Worm (Caenorhabditis elegans) whole organism, midembryonic: ENCODE data around the gene F47E1.4.
A peak's percentile ranks its signal among the peaks of the same experiment; 100 is the strongest.

Source experiments
- T22C8.4 ChIP-seq: fragments of 200-800 bp; sonication (Bioruptor generic); IDR thresholded peaks from 2 replicates; pipeline ENCODE4 v1.3.6; 2022; ENCODE audit warnings: missing genetic modification characterization, missing compliant biosample characterization
- cog-1 ChIP-seq: sonication (generic microtip); optimal IDR thresholded peaks from 2 replicates; lab custom pipeline; 2016; ENCODE audit warnings: missing genetic modification characterization, missing compliant biosample characterization
- flt-1 ChIP-seq: fragments of 200-800 bp; sonication (Bioruptor generic); IDR thresholded peaks from 2 replicates; pipeline ENCODE4 v1.3.6; 2022; ENCODE audit warnings: missing genetic modification characterization, missing compliant biosample characterization
- klf-2 ChIP-seq: fragments of 200-800 bp; sonication (Bioruptor generic); conservative IDR thresholded peaks from 2 replicates; pipeline ENCODE4 v1.3.6; 2022; ENCODE audit warnings: missing genetic modification reagents, missing genetic modification characterization, missing compliant biosample characterization
- med-1 ChIP-seq: sonication (generic microtip); optimal IDR thresholded peaks from 2 replicates; lab custom pipeline; 2017; ENCODE audit warnings: missing genetic modification characterization, mild to moderate bottlenecking, missing compliant biosample characterization, antibody characterized with exemption, missing genetic modification reagents; ENCODE audit not compliant: insufficient read depth
- ref-1 ChIP-seq: fragments of 200-800 bp; sonication (Bioruptor generic); conservative IDR thresholded peaks from 2 replicates; pipeline ENCODE4 v1.3.6; 2022; ENCODE audit warnings: missing genetic modification reagents, missing genetic modification characterization, missing compliant biosample characterization
- tab-1 ChIP-seq: fragments of 200-800 bp; sonication (Bioruptor generic); IDR thresholded peaks from 2 replicates; pipeline ENCODE4 v1.3.6; 2022; ENCODE audit warnings: missing genetic modification characterization, missing compliant biosample characterization
- ztf-23 ChIP-seq: fragments of 200-800 bp; sonication (Bioruptor generic); IDR thresholded peaks from 2 replicates; pipeline ENCODE4 v1.3.6; 2022; ENCODE audit warnings: missing genetic modification reagents, missing genetic modification characterization, missing compliant biosample characterization
- ztf-29 ChIP-seq: fragments of 200-800 bp; sonication (Bioruptor generic); IDR thresholded peaks from 2 replicates; pipeline ENCODE4 v1.3.6; 2022; ENCODE audit warnings: missing genetic modification reagents, missing genetic modification characterization, missing compliant biosample characterization

F47E1.4 gene

DNA sequence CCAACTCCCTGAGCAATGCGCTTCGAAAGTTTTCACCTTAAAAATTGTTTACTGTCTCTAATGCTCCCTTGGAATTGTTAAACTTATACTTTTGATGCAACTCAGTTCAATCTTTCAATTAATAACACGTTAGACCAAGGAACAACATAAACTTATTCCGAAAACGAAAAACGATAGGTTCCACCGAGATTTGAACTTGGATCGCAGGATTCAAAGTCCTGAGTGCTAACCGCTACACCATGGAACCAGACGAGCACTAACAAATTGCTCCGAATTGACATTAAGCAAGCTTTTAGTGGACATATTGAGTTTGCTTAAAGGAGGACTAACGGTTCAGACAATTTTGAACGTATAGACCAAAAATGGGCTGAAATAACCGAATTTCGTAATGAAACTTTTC, 11.9 kb downstream of the F47E1.4 start:
- TF ChIP-seq tab-1 = no peak
- no peak for TF ChIP-seq ztf-23 (GFP tag; lab: Robert Waterston, UW)
- no peak for TF ChIP-seq ref-1 (GFP tag; lab: Robert Waterston, UW)
- no peak for TF ChIP-seq flt-1 (GFP tag; lab: Robert Waterston, UW)
- TF ChIP-seq klf-2 (GFP tag; lab: Robert Waterston, UW) = no peak
- TF ChIP-seq med-1 (GFP tag; lab: Kevin White, UChicago) = no peak
- no peak for TF ChIP-seq cog-1 (tag; lab: Kevin White, UChicago)
- no peak for TF ChIP-seq ztf-29 (GFP tag; lab: Robert Waterston, UW)
- no peak for TF ChIP-seq T22C8.4 (GFP tag; lab: Robert Waterston, UW)

DNA sequence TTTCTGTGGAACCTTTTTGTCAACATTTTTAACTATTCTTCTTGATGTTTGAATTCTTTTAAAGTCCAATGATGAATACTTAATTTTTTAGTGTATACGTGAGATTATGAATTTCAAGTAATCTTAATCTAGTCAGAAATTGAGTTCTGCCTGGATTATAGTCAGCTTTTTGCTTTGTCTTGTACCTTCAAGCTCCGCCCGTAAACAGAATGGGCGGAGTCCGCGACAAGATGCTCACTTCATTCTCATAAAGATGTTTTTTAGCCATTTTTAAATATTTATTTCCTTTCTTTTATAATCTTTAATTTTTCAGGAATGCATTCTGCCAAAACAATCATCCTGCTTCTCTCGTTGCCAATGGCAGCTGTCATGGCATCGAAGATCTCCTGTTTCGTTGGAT, 14.3 kb downstream of the F47E1.4 start, which contains the start of gene F47E1.1:
Gene F47E1.1 (plus strand): TSS at position 301 of the 400 bp plus-strand sequence.
- TF ChIP-seq med-1 (GFP tag; lab: Kevin White, UChicago) (no peak), klf-2 (GFP tag; lab: Robert Waterston, UW) (no peak), ref-1 (GFP tag; lab: Robert Waterston, UW) (no peak)

DNA sequence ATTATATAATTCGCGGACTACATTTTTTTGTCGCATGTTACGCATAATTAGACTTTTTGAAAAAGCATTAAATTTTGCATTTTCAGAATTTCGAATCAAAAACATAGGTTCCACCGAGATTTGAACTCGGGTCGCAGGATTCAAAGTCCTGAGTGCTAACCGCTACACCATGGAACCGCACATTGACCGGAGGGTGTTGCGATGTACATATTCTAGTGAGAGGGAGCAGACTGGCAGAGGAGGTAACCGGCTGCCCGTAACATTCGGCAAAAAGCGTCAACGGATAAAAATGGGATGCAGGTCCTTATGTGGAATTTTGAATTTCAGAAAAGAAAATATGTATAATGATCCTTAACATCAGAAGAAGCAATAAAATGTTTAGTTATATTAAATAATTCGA, 15.5 kb downstream of the F47E1.4 start:
- TF ChIP-seq med-1 (GFP tag; lab: Kevin White, UChicago) = no peak
- peak; percentile 86; the same call in 1 of the 2 replicates for TF ChIP-seq tab-1
- TF ChIP-seq ref-1 (GFP tag; lab: Robert Waterston, UW) = peak; percentile 75
- TF ChIP-seq flt-1 (GFP tag; lab: Robert Waterston, UW) = peak; percentile 93
- TF ChIP-seq ztf-29 (GFP tag; lab: Robert Waterston, UW) = peak; percentile 61; the same call in 1 of the 2 replicates
- no peak for TF ChIP-seq cog-1 (tag; lab: Kevin White, UChicago)
- TF ChIP-seq klf-2 (GFP tag; lab: Robert Waterston, UW) = peak; percentile 74
- TF ChIP-seq ztf-23 (GFP tag; lab: Robert Waterston, UW) = peak; percentile 81
- TF ChIP-seq T22C8.4 (GFP tag; lab: Robert Waterston, UW) = peak; percentile 74

DNA sequence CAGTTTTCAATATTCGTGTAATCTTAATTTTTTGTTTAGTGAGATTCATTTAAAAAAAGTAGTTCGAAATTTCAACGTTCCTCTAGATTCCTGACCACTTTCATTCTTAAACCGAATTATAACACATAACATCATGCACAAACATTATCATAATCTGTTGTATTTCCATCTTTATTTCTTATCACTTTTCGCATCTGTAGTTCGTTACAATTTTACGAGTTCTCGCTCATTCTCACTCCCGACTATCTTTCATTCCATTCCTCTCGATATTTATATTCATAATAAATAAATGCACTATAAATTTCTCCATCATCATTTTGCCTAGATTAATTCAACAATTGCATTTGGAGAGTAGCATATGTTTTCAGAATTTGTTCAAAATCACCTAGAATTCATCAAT, 18.6 kb downstream of the F47E1.4 start:
- TF ChIP-seq T22C8.4 (GFP tag; lab: Robert Waterston, UW) = no peak

DNA sequence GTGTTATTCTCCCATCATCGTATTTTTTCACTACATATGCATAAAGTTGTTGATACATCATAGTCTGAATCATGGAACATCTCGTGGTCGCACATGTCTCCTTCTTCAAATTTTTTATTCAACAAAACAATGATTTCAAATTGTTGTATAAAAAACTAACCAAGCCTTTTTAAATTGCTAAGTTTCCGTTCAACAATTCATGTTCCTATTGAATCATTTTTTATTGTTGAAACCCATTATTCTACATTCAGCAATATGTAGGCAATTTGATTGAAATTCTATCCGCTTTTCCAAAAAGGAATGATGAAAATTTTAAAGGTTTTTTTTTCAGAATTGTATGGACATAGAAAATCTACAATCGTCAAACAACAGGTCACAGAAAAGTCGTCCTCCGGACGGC, 20.0 kb downstream of the F47E1.4 start, which contains the start of gene ajm-1:
Gene ajm-1 (plus strand): TSS at position 301 of the 400 bp plus-strand sequence.
- TF ChIP-seq ztf-23 (GFP tag; lab: Robert Waterston, UW) = no peak
- no peak for TF ChIP-seq med-1 (GFP tag; lab: Kevin White, UChicago)
- TF ChIP-seq ztf-29 (GFP tag; lab: Robert Waterston, UW) = no peak
- TF ChIP-seq tab-1 = no peak
- no peak for TF ChIP-seq klf-2 (GFP tag; lab: Robert Waterston, UW)
- no peak for TF ChIP-seq T22C8.4 (GFP tag; lab: Robert Waterston, UW)
- no peak for TF ChIP-seq ref-1 (GFP tag; lab: Robert Waterston, UW)
- no peak for TF ChIP-seq cog-1 (tag; lab: Kevin White, UChicago)
- TF ChIP-seq flt-1 (GFP tag; lab: Robert Waterston, UW) = no peak

DNA sequence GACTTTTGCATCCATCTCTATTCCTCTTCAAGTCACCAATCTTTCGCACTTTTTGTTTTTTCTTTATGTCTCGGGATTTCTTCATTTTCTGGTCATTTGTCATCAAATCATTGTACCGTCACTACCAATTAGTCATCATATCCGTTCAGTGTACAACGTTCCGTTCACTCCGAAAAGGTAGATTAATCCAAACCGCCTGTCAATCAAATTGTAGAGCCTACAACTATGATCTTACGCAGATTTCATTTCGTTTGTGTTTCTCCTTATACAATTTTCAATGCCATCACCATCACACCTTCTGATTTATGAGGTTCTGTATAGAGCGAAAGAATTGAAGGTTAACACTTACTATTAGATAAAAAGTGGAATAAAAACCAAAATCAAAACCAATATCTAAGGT, 23.2 kb downstream of the F47E1.4 start:
- TF ChIP-seq tab-1 (no peak), klf-2 (GFP tag; lab: Robert Waterston, UW) (no peak), ref-1 (GFP tag; lab: Robert Waterston, UW) (no peak), ztf-29 (GFP tag; lab: Robert Waterston, UW) (no peak), cog-1 (tag; lab: Kevin White, UChicago) (no peak), flt-1 (GFP tag; lab: Robert Waterston, UW) (no peak), ztf-23 (GFP tag; lab: Robert Waterston, UW) (no peak), T22C8.4 (GFP tag; lab: Robert Waterston, UW) (no peak), med-1 (GFP tag; lab: Kevin White, UChicago) (no peak)

DNA sequence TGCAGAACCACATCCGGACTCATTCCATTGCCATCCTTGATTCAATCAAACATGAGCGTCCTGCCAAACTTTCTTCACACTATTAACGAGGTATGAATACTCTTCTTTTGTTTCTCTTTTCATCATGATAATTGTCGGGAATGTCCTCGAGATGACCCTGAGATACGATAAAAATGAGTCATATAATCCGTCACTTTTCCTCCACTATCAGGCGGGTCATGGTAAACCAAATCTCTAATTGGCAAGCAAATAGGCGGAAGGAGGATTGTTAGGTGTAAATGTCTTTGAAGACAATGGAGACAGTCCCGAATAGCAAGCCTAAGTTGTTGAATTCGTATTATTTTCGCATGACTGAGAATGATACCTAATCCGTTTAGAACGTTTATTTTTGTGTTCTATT, 26.0 kb downstream of the F47E1.4 start:
- TF ChIP-seq cog-1 (tag; lab: Kevin White, UChicago) (no peak), T22C8.4 (GFP tag; lab: Robert Waterston, UW) (no peak), klf-2 (GFP tag; lab: Robert Waterston, UW) (no peak)

DNA sequence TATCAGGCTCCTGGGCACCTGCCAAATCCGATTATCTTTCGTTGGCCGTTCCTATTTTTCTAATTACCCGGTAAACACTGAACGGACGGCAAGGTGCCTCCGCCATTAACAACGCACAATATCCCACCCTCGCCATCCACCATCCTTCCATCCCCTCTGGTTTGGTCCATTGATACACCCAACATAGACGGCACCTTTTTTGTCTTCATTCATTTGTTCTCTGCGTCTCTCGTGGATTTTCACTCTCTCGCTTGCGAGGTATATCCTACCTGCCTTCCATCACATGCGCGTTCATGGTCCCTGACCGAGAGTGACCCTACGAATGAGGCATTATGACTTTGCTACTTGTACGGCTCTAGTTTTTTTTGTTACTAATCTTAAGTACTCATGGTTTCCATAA, 26.9 kb downstream of the F47E1.4 start:
- TF ChIP-seq ref-1 (GFP tag; lab: Robert Waterston, UW) (no peak), med-1 (GFP tag; lab: Kevin White, UChicago) (no peak), ztf-23 (GFP tag; lab: Robert Waterston, UW) (no peak), ztf-29 (GFP tag; lab: Robert Waterston, UW) (no peak), cog-1 (tag; lab: Kevin White, UChicago) (no peak), tab-1 (0 out of 2 replicates have a peak, but pooled peaks have one; percentile 16), klf-2 (GFP tag; lab: Robert Waterston, UW) (no peak), flt-1 (GFP tag; lab: Robert Waterston, UW) (0 out of 2 replicates have a peak, but pooled peaks have one; percentile 8), T22C8.4 (GFP tag; lab: Robert Waterston, UW) (no peak)

DNA sequence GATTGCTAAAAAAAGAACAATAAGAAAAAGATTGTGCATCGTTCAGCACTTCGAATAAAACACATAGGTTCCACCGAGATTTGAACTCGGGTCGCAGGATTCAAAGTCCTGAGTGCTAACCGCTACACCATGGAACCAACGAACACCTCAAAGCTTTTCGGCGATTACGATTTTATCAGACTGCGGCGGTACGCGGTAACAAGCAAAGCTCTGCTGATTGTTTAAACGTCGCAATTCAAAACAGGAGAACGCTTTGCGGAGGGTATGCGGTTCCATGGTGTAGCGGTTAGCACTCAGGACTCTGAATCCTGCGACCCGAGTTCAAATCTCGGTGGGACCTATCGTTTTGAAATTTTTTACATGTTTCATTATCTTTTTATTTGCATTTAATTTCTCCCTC, 27.9 kb downstream of the F47E1.4 start:
- peak; percentile 57; the same call in 1 of the 2 replicates for TF ChIP-seq tab-1

DNA sequence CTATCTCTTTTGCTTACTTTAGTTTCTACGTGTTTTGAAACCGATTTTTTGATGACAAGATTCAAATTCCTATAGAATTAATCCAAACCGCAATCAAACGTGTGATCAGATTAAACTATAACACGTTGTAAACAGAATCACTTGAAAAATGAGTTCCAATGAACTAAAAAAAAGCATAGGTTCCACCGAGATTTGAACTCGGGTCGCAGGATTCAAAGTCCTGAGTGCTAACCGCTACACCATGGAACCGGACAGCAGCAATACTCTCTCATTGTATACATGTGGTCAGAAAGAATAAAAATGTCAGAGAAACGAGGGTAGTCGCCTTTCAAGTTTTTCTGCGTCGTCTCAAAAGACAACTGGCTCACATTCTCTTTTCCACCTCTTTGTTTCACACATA, 28.8 kb downstream of the F47E1.4 start:
- TF ChIP-seq ztf-29 (GFP tag; lab: Robert Waterston, UW) (0 out of 2 replicates have a peak, but pooled peaks have one; percentile 24), klf-2 (GFP tag; lab: Robert Waterston, UW) (peak; percentile 67), med-1 (GFP tag; lab: Kevin White, UChicago) (peak; percentile 13), tab-1 (no peak; the same call in 1 of the 2 replicates), flt-1 (GFP tag; lab: Robert Waterston, UW) (peak; percentile 81), ref-1 (GFP tag; lab: Robert Waterston, UW) (no peak), T22C8.4 (GFP tag; lab: Robert Waterston, UW) (peak; percentile 53), cog-1 (tag; lab: Kevin White, UChicago) (no peak), ztf-23 (GFP tag; lab: Robert Waterston, UW) (peak; percentile 76)
